Fruit fly (Drosophila melanogaster) whole organism, embryonic: ENCODE data around the gene RAF2.

Experiments
- Abd-B ChIP-seq: fragments of 200-800 bp; sonication (Bioruptor generic); optimal IDR thresholded peaks from 2 replicates; lab custom pipeline; 2018; ENCODE audit warnings: missing biosample characterization, mild to moderate bottlenecking, missing genetic modification characterization, moderate library complexity
- Atf3 ChIP-seq: fragments of 200-800 bp; sonication (Bioruptor generic); optimal IDR thresholded peaks from 3 replicates; lab custom pipeline; 2016; ENCODE audit warnings: missing biosample characterization, missing genetic modification characterization
- B-H1 ChIP-seq: fragments of 200-800 bp; sonication (Bioruptor generic); IDR thresholded peaks from 3 replicates; pipeline ENCODE4 v1.3.6; 2022; ENCODE audit warnings: missing biosample characterization, missing genetic modification characterization
- CG10366 ChIP-seq: fragments of 200-800 bp; sonication (Bioruptor generic); IDR thresholded peaks from 2 replicates; pipeline ENCODE4 v1.3.6; 2022; ENCODE audit warnings: missing biosample characterization, missing genetic modification characterization
- CG10431 ChIP-seq: fragments of 200-800 bp; sonication (Bioruptor generic); optimal IDR thresholded peaks from 3 replicates; lab custom pipeline; 2018; ENCODE audit warnings: missing biosample characterization, mild to moderate bottlenecking, missing genetic modification characterization
- CG10543 ChIP-seq: fragments of 200-800 bp; sonication (Bioruptor generic); optimal IDR thresholded peaks from 3 replicates; lab custom pipeline; 2017; ENCODE audit warnings: missing biosample characterization, mild to moderate bottlenecking, missing genetic modification characterization, moderate library complexity
- CG12942 ChIP-seq: fragments of 200-800 bp; sonication (Bioruptor generic); optimal IDR thresholded peaks from 3 replicates; lab custom pipeline; 2016; ENCODE audit warnings: missing biosample characterization, missing genetic modification characterization
- CG14014 ChIP-seq: fragments of 200-800 bp; sonication (Bioruptor generic); IDR thresholded peaks from 2 replicates; pipeline ENCODE4 v1.3.6; 2022; ENCODE audit warnings: missing biosample characterization, missing genetic modification characterization
- CG14441 ChIP-seq: fragments of 200-800 bp; sonication (Bioruptor generic); IDR thresholded peaks from 2 replicates; pipeline ENCODE4 v1.3.6; 2022; ENCODE audit warnings: missing biosample characterization, missing genetic modification characterization
- CG15514 ChIP-seq: fragments of 200-800 bp; sonication (Bioruptor generic); optimal IDR thresholded peaks from 3 replicates; lab custom pipeline; 2017; ENCODE audit warnings: missing biosample characterization, missing genetic modification characterization, mild to moderate bottlenecking, moderate library complexity, missing genetic modification reagents
- CG17612 ChIP-seq: fragments of 200-800 bp; sonication (Bioruptor generic); IDR thresholded peaks from 2 replicates; pipeline ENCODE4 v1.3.6; 2022; ENCODE audit warnings: missing biosample characterization, missing genetic modification characterization
- CG17829 ChIP-seq: fragments of 200-800 bp; optimal IDR thresholded peaks from 2 replicates; lab custom pipeline; 2019; ENCODE audit warnings: missing biosample characterization, mild to moderate bottlenecking, missing genetic modification characterization, moderate library complexity
- CG2116 ChIP-seq: fragments of 200-800 bp; sonication (Bioruptor generic); optimal IDR thresholded peaks from 3 replicates; lab custom pipeline; 2018; ENCODE audit warnings: missing biosample characterization, mild to moderate bottlenecking, missing genetic modification characterization
- CG34224 ChIP-seq: fragments of 200-800 bp; sonication (Bioruptor generic); IDR thresholded peaks from 3 replicates; pipeline ENCODE4 v1.3.6; 2022; ENCODE audit warnings: missing biosample characterization, missing genetic modification characterization; ENCODE audit not compliant: partially characterized antibody
- CG4328 ChIP-seq: fragments of 200-800 bp; sonication (Bioruptor generic); optimal IDR thresholded peaks from 3 replicates; lab custom pipeline; 2017; ENCODE audit warnings: missing biosample characterization, missing genetic modification reagents, missing genetic modification characterization
- CG6254 ChIP-seq: fragments of 200-800 bp; sonication (Bioruptor generic); optimal IDR thresholded peaks from 3 replicates; lab custom pipeline; 2017; ENCODE audit warnings: mild to moderate bottlenecking, missing biosample characterization, missing genetic modification reagents, missing genetic modification characterization
- CG7372 ChIP-seq: fragments of 200-800 bp; sonication (Bioruptor generic); IDR thresholded peaks from 2 replicates; pipeline ENCODE4 v1.3.6; 2022; ENCODE audit warnings: missing biosample characterization, missing genetic modification characterization
- CG8765 ChIP-seq: fragments of 200-800 bp; sonication (Bioruptor generic); IDR thresholded peaks from 2 replicates; pipeline ENCODE4 v1.3.6; 2022; ENCODE audit warnings: missing biosample characterization, missing genetic modification characterization
- CG9817 ChIP-seq: fragments of 200-800 bp; sonication (Bioruptor generic); optimal IDR thresholded peaks from 2 replicates; lab custom pipeline; 2018; ENCODE audit warnings: missing biosample characterization, mild to moderate bottlenecking, missing genetic modification characterization, moderate library complexity
- CHES-1-like ChIP-seq: fragments of 200-800 bp; sonication (Bioruptor generic); optimal IDR thresholded peaks from 2 replicates; lab custom pipeline; 2016; ENCODE audit warnings: missing biosample characterization, missing genetic modification characterization
- D ChIP-seq, 2 experiments: fragments of 200-800 bp in 1 of 2; fragments of >200 bp in 1 of 2; sonication (Bioruptor generic) in 1 of 2; optimal IDR thresholded peaks; 2 replicates in 1 of 2; 3 replicates in 1 of 2; lab custom pipeline; 2017; ENCODE audit warnings: mild to moderate bottlenecking in 1 of 2, missing biosample characterization in 1 of 2, missing genetic modification characterization in 1 of 2, missing genetic modification reagents in 1 of 2
- Dref ChIP-seq: fragments of 200-800 bp; sonication (Bioruptor generic); IDR thresholded peaks from 2 replicates; pipeline ENCODE4 v1.3.6; 2022; ENCODE audit warnings: missing biosample characterization, missing genetic modification characterization
- HHEX ChIP-seq: fragments of 200-800 bp; sonication (Bioruptor generic); optimal IDR thresholded peaks from 3 replicates; lab custom pipeline; 2017; ENCODE audit warnings: missing biosample characterization, mild to moderate bottlenecking, missing genetic modification characterization, missing genetic modification reagents
- Hand ChIP-seq: fragments of 200-800 bp; sonication (Bioruptor generic); optimal IDR thresholded peaks from 2 replicates; lab custom pipeline; 2017; ENCODE audit warnings: mild to moderate bottlenecking, missing biosample characterization, missing genetic modification reagents, missing genetic modification characterization
- HmgZ ChIP-seq: fragments of 200-800 bp; sonication (Bioruptor generic); optimal IDR thresholded peaks from 2 replicates; lab custom pipeline; 2018; ENCODE audit warnings: missing biosample characterization, mild to moderate bottlenecking, missing genetic modification characterization
- Lim3 ChIP-seq: fragments of 200-800 bp; sonication (Bioruptor generic); IDR thresholded peaks from 2 replicates; pipeline ENCODE4 v1.3.6; 2022; ENCODE audit warnings: missing biosample characterization, missing genetic modification characterization
- MESR4 ChIP-seq: fragments of 200-800 bp; sonication (Bioruptor generic); optimal IDR thresholded peaks from 2 replicates; lab custom pipeline; 2018; ENCODE audit warnings: missing biosample characterization, mild to moderate bottlenecking, missing genetic modification characterization, moderate library complexity
- Myb ChIP-seq: fragments of 200-800 bp; sonication (Bioruptor generic); optimal IDR thresholded peaks from 2 replicates; lab custom pipeline; 2016; ENCODE audit warnings: missing biosample characterization, missing genetic modification characterization
- Oli ChIP-seq: fragments of 200-800 bp; sonication (Bioruptor generic); optimal IDR thresholded peaks from 2 replicates; lab custom pipeline; 2018; ENCODE audit warnings: missing biosample characterization, mild to moderate bottlenecking, missing genetic modification characterization, moderate library complexity
- Rfx ChIP-seq: fragments of 200-800 bp; sonication (Bioruptor generic); IDR thresholded peaks from 2 replicates; pipeline ENCODE4 v1.3.6; 2022; ENCODE audit warnings: missing biosample characterization, missing genetic modification characterization
- Spps ChIP-seq: fragments of 200-800 bp; sonication (Bioruptor generic); optimal IDR thresholded peaks from 2 replicates; lab custom pipeline; 2018; ENCODE audit warnings: missing biosample characterization, mild to moderate bottlenecking, missing genetic modification characterization
- Sry-δ ChIP-seq: fragments of 200-800 bp; sonication (Bioruptor generic); optimal IDR thresholded peaks from 2 replicates; lab custom pipeline; 2016; ENCODE audit warnings: missing biosample characterization, missing genetic modification characterization
- Xrp1 ChIP-seq: fragments of 200-800 bp; sonication (Bioruptor generic); IDR thresholded peaks from 2 replicates; pipeline ENCODE4 v1.3.6; 2022; ENCODE audit warnings: missing biosample characterization, missing genetic modification characterization
- bcd ChIP-seq: fragments of 200-800 bp; sonication (Bioruptor generic); optimal IDR thresholded peaks from 2 replicates; lab custom pipeline; 2017; ENCODE audit warnings: missing biosample characterization, mild to moderate bottlenecking, missing genetic modification characterization
- cas ChIP-seq: fragments of 200-800 bp; sonication (Bioruptor generic); IDR thresholded peaks from 2 replicates; pipeline ENCODE4 v1.3.6; 2022; ENCODE audit warnings: missing biosample characterization, missing genetic modification characterization
- cg ChIP-seq: fragments of 200-800 bp; sonication (Bioruptor generic); optimal IDR thresholded peaks from 3 replicates; lab custom pipeline; 2019; ENCODE audit warnings: missing biosample characterization, mild to moderate bottlenecking, missing genetic modification characterization, moderate library complexity
- crol ChIP-seq: fragments of 200-800 bp; sonication (Bioruptor generic); IDR thresholded peaks from 2 replicates; pipeline ENCODE4 v1.3.6; 2022; ENCODE audit warnings: missing biosample characterization, missing genetic modification characterization
- esg ChIP-seq: fragments of 200-800 bp; sonication (Bioruptor generic); conservative IDR thresholded peaks from 2 replicates; pipeline ENCODE4 v1.3.6; 2022; ENCODE audit warnings: missing biosample characterization, missing genetic modification characterization
- ftz-f1 ChIP-seq: fragments of 200-800 bp; sonication (Bioruptor generic); optimal IDR thresholded peaks from 2 replicates; lab custom pipeline; 2016; ENCODE audit warnings: missing biosample characterization, missing genetic modification characterization
- fu2 ChIP-seq: fragments of 200-800 bp; sonication (Bioruptor generic); optimal IDR thresholded peaks from 2 replicates; lab custom pipeline; 2016; ENCODE audit warnings: missing biosample characterization, missing genetic modification characterization
- hth ChIP-seq: fragments of >200 bp; optimal IDR thresholded peaks from 2 replicates; lab custom pipeline; 2017; ENCODE audit warnings: inconsistent platforms
- insv ChIP-seq, 2 experiments: fragments of 200-800 bp; sonication (Bioruptor generic); optimal IDR thresholded peaks; 3 replicates each; lab custom pipeline; 2016 to 2018; ENCODE audit warnings: missing biosample characterization in 2 of 2, missing genetic modification characterization in 2 of 2
- lilli ChIP-seq: fragments of 200-800 bp; sonication (Bioruptor generic); optimal IDR thresholded peaks from 3 replicates; lab custom pipeline; 2016; ENCODE audit warnings: missing biosample characterization, missing genetic modification characterization
- luna ChIP-seq: fragments of 200-800 bp; sonication (Bioruptor generic); optimal IDR thresholded peaks from 2 replicates; lab custom pipeline; 2016; ENCODE audit warnings: missing biosample characterization, missing genetic modification characterization
- sima ChIP-seq: fragments of 200-800 bp; sonication (Bioruptor generic); optimal IDR thresholded peaks from 2 replicates; lab custom pipeline; 2016; ENCODE audit warnings: missing biosample characterization, missing genetic modification characterization
- slp2 ChIP-seq: fragments of 200-800 bp; sonication (Bioruptor generic); optimal IDR thresholded peaks from 2 replicates; lab custom pipeline; 2016; ENCODE audit warnings: missing biosample characterization, missing genetic modification characterization
- sqz ChIP-seq: fragments of 200-800 bp; sonication (Bioruptor generic); optimal IDR thresholded peaks from 3 replicates; lab custom pipeline; 2018; ENCODE audit warnings: missing biosample characterization, mild to moderate bottlenecking, missing genetic modification characterization
- sr ChIP-seq: fragments of 200-800 bp; sonication (Bioruptor generic); IDR thresholded peaks from 3 replicates; pipeline ENCODE4 v1.3.6; 2022; ENCODE audit warnings: missing biosample characterization, missing genetic modification characterization
- stc ChIP-seq: fragments of 200-800 bp; sonication (Bioruptor generic); IDR thresholded peaks from 2 replicates; pipeline ENCODE4 v1.3.6; 2022; ENCODE audit warnings: missing biosample characterization, missing genetic modification characterization
- vfl ChIP-seq: fragments of 200-800 bp; sonication (Bioruptor generic); optimal IDR thresholded peaks from 2 replicates; lab custom pipeline; 2016; ENCODE audit warnings: missing biosample characterization, missing genetic modification characterization
- wdn ChIP-seq: fragments of 200-800 bp; sonication (Bioruptor generic); IDR thresholded peaks from 2 replicates; pipeline ENCODE4 v1.3.6; 2022; ENCODE audit warnings: missing biosample characterization, missing genetic modification characterization
- yki ChIP-seq: fragments of >200 bp; optimal IDR thresholded peaks from 3 replicates; lab custom pipeline; 2018

The RAF2 gene

DNA sequence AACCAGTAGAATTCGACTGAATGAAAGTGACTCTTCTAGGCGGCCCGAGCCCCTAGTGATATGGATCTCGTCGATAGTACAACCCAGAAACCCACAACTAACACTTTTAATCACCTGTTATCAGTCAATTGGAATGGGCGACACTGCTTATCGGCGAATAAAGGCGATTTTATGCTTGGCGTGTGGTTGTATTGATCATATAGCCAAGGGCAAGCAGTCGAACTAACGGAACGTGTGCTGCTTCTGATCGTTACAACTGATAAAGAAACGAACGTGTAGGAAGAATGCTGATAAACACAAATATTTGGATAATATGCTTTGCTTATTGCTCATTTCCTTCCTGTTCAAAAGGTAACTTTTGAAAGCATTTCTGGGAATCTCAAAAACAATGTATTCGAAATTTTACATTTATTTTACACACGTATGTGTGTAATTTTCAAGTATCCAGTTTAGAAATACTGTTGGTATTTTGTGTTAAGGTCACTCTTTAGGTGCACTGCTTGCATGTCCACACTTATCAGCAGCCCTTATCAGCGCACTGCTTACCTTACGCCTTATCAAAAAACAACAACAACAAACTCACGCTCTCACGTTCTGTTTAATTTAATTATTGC, 4.8 kb upstream of the RAF2 start, which contains the start of gene Agpat4 (continued):
- TF ChIP-seq HHEX (GFP tag; lab: Kevin White, UChicago) (peak; percentile 13), Sry-δ (peak; percentile 40), Abd-B (GFP tag; lab: Kevin White, UChicago) (peak; percentile 11), cas (GFP tag; lab: Robert Waterston, UW) (no peak), CG17829 (peak; percentile 7), CG14441 (GFP tag; lab: Robert Waterston, UW) (no peak), cg (GFP tag; lab: Kevin White, UChicago) (peak; percentile 64), CG7372 (GFP tag; lab: Robert Waterston, UW) (no peak), Dref (peak; percentile 42), CG10366 (no peak), Rfx (GFP tag; lab: Robert Waterston, UW) (no peak), MESR4 (GFP tag; lab: Kevin White, UChicago) (no peak), Atf3 (GFP tag; lab: Kevin White, UChicago) (no peak), sima (GFP tag; lab: Kevin White, UChicago) (no peak), stc (GFP tag; lab: Robert Waterston, UW) (no peak), CG14014 (no peak; the same call in 1 of the 2 replicates), vfl (GFP tag; lab: Kevin White, UChicago) (no peak), CG10431 (no peak), Oli (tag; lab: Kevin White, UChicago) (no peak), sqz (GFP tag; lab: Kevin White, UChicago) (no peak), sr (GFP tag; lab: Robert Waterston, UW) (no peak), CG6254 (GFP tag; lab: Kevin White, UChicago) (no peak), CG9817 (tag; lab: Kevin White, UChicago) (no peak), luna (no peak), CG17612 (no peak), crol (GFP tag; lab: Robert Waterston, UW) (no peak), Lim3 (no peak), bcd (GFP tag; lab: Kevin White, UChicago) (peak; percentile 7), CHES-1-like (GFP tag; lab: Kevin White, UChicago) (peak; percentile 4), Xrp1 (GFP tag; lab: Robert Waterston, UW) (no peak), lilli (GFP tag; lab: Kevin White, UChicago) (no peak), CG8765 (GFP tag; lab: Robert Waterston, UW) (no peak), Hand (GFP tag; lab: Kevin White, UChicago) (no peak), hth (lab: Kevin White, UChicago) (no peak), Myb (GFP tag; lab: Kevin White, UChicago) (peak; percentile 86), insv (GFP tag; optimal IDR thresholded peaks at IDR 0.05; lab: Kevin White, UChicago) (peak in 1 of 2 experiments; percentile 64), wdn (GFP tag; lab: Robert Waterston, UW) (no peak), CG10543 (GFP tag; lab: Kevin White, UChicago) (peak; percentile 28), Spps (tag; lab: Kevin White, UChicago) (no peak), esg (GFP tag; lab: Robert Waterston, UW) (no peak), CG2116 (GFP tag; lab: Kevin White, UChicago) (peak; percentile 15), CG4328 (GFP tag; lab: Kevin White, UChicago) (no peak), slp2 (no peak), yki (lab: Kevin White, UChicago) (no peak), CG12942 (no peak), CG34224 (no peak), HmgZ (peak; percentile 52), ftz-f1 (peak; percentile 42), B-H1 (GFP tag; lab: Robert Waterston, UW) (no peak), CG15514 (no peak), D (optimal IDR thresholded peaks at IDR 0.05; lab: Kevin White, UChicago) (no peak), D (GFP tag; optimal IDR thresholded peaks at IDR 0.05; lab: Kevin White, UChicago) (no peak), fu2 (GFP tag; lab: Kevin White, UChicago) (no peak)
